Worm (Caenorhabditis elegans) whole organism, L2 larva: ENCODE results near the gene Y54G2A.12.

Experiments
- F13H6.1 ChIP-seq: sonication (generic microtip); optimal IDR thresholded peaks from 2 replicates; lab custom pipeline; 2016; ENCODE audit warnings: missing genetic modification characterization, missing compliant biosample characterization
- Y55F3AM.14 ChIP-seq: fragments of 200-800 bp; sonication (Bioruptor generic); optimal IDR thresholded peaks from 2 replicates; lab custom pipeline; 2018; ENCODE audit warnings: mild to moderate bottlenecking, missing genetic modification characterization, missing compliant biosample characterization
- ZK546.5 ChIP-seq: sonication (generic microtip); optimal IDR thresholded peaks from 2 replicates; lab custom pipeline; 2017; ENCODE audit warnings: missing biosample characterization, missing genetic modification characterization
- alr-1 ChIP-seq: fragments of 150-350 bp; optimal IDR thresholded peaks from 2 replicates; lab custom pipeline; 2014; ENCODE audit warnings: missing biosample characterization, missing genetic modification characterization
- aly-2 ChIP-seq: fragments of 150-350 bp; optimal IDR thresholded peaks from 2 replicates; lab custom pipeline; 2014; ENCODE audit warnings: missing biosample characterization, missing genetic modification characterization
- ceh-16 ChIP-seq: fragments of 150-350 bp; optimal IDR thresholded peaks from 2 replicates; lab custom pipeline; 2014; ENCODE audit warnings: missing biosample characterization, missing genetic modification characterization
- crh-2 ChIP-seq: sonication (generic microtip); optimal IDR thresholded peaks from 2 replicates; lab custom pipeline; 2017; ENCODE audit warnings: missing biosample characterization, missing genetic modification characterization
- dmd-4 ChIP-seq: sonication (generic microtip); optimal IDR thresholded peaks from 2 replicates; lab custom pipeline; 2017; ENCODE audit warnings: missing biosample characterization, missing genetic modification characterization
- egl-27 ChIP-seq: sonication (generic microtip); optimal IDR thresholded peaks from 3 replicates; lab custom pipeline; 2017; ENCODE audit warnings: missing biosample characterization, missing genetic modification reagents, missing genetic modification characterization
- elt-1 ChIP-seq: fragments of 150-350 bp; optimal IDR thresholded peaks from 2 replicates; lab custom pipeline; 2014; ENCODE audit warnings: missing biosample characterization, missing genetic modification characterization
- fos-1 ChIP-seq: fragments of 150-350 bp; optimal IDR thresholded peaks from 2 replicates; lab custom pipeline; 2014; ENCODE audit warnings: missing biosample characterization, missing genetic modification characterization
- gmeb-1 ChIP-seq: fragments of 150-350 bp; optimal IDR thresholded peaks from 2 replicates; lab custom pipeline; 2014; ENCODE audit warnings: missing biosample characterization, missing genetic modification characterization
- lin-39 ChIP-seq: fragments of 150-350 bp; optimal IDR thresholded peaks from 2 replicates; lab custom pipeline; 2014; ENCODE audit warnings: missing biosample characterization, missing genetic modification reagents, missing genetic modification characterization
- lsy-2 ChIP-seq, 2 experiments: fragments of 150-350 bp in 1 of 2; sonication (generic microtip) in 1 of 2; optimal IDR thresholded peaks; 2 replicates each; lab custom pipeline; 2014 to 2017; ENCODE audit warnings: missing biosample characterization in 2 of 2, missing genetic modification characterization in 2 of 2
- mab-5 ChIP-seq: fragments of 150-350 bp; optimal IDR thresholded peaks from 2 replicates; lab custom pipeline; 2014; ENCODE audit warnings: missing biosample characterization, missing genetic modification characterization
- nhr-11 ChIP-seq: fragments of 150-350 bp; optimal IDR thresholded peaks from 2 replicates; lab custom pipeline; 2014; ENCODE audit warnings: missing biosample characterization, missing genetic modification characterization
- nhr-12 ChIP-seq: fragments of 150-350 bp; optimal IDR thresholded peaks from 2 replicates; lab custom pipeline; 2014; ENCODE audit warnings: missing biosample characterization, missing genetic modification characterization
- nhr-129 ChIP-seq: fragments of 150-350 bp; optimal IDR thresholded peaks from 2 replicates; lab custom pipeline; 2014; ENCODE audit warnings: missing biosample characterization, missing genetic modification characterization
- nhr-21 ChIP-seq: fragments of 150-350 bp; optimal IDR thresholded peaks from 2 replicates; lab custom pipeline; 2014; ENCODE audit warnings: missing biosample characterization, missing genetic modification characterization
- nhr-25 ChIP-seq: fragments of 150-350 bp; sonication (generic microtip); optimal IDR thresholded peaks from 3 replicates; lab custom pipeline; 2014; ENCODE audit warnings: missing biosample characterization, missing genetic modification characterization
- nhr-77 ChIP-seq: fragments of 150-350 bp; optimal IDR thresholded peaks from 2 replicates; lab custom pipeline; 2014; ENCODE audit warnings: missing biosample characterization, missing genetic modification characterization
- skn-1 ChIP-seq: sonication (generic microtip); optimal IDR thresholded peaks from 2 replicates; lab custom pipeline; 2017; ENCODE audit warnings: missing biosample characterization, missing genetic modification characterization
- sma-3 ChIP-seq: sonication (generic microtip); optimal IDR thresholded peaks from 2 replicates; lab custom pipeline; 2016; ENCODE audit warnings: missing genetic modification reagents, missing genetic modification characterization, missing compliant biosample characterization
- sma-9 ChIP-seq, 2 experiments: fragments of 150-350 bp in 1 of 2; sonication (generic microtip) in 1 of 2; optimal IDR thresholded peaks; 2 replicates each; lab custom pipeline; 2014 to 2016; ENCODE audit warnings: missing genetic modification characterization in 2 of 2, mild to moderate bottlenecking in 1 of 2, missing biosample characterization in 1 of 2, missing compliant biosample characterization in 1 of 2, missing genetic modification reagents in 1 of 2, moderate library complexity in 1 of 2
- snpc-4 ChIP-seq: fragments of 150-350 bp; optimal IDR thresholded peaks from 2 replicates; lab custom pipeline; 2014; ENCODE audit warnings: missing biosample characterization, missing genetic modification characterization
- ztf-1 ChIP-seq: fragments of 200-800 bp; sonication (Bioruptor generic); conservative IDR thresholded peaks from 2 replicates; pipeline ENCODE4 v1.3.6; 2022; ENCODE audit warnings: missing genetic modification characterization, missing compliant biosample characterization
- ztf-11 ChIP-seq: sonication (generic microtip); optimal IDR thresholded peaks from 2 replicates; lab custom pipeline; 2017; ENCODE audit warnings: missing biosample characterization, missing genetic modification characterization

Y54G2A.12 gene

ce11 chrIV:2759163-2759562, 23.5 kb downstream of the Y54G2A.12 start, which contains the start of gene Y54G2A.38:
Gene Y54G2A.38, plus strand, starts transcription at chrIV:2759463.
- TF ChIP-seq nhr-12 (tag; lab: Kevin White, UChicago) (no peak), sma-9 (GFP tag; optimal IDR thresholded peaks at IDR 0.05; lab: Kevin White, UChicago) (no peak), sma-9 (tag; optimal IDR thresholded peaks at IDR 0.05; lab: Kevin White, UChicago) (no peak)

ce11 chrIV:2758079-2758478, 24.6 kb downstream of the Y54G2A.12 start:
- TF ChIP-seq nhr-21 (no peak), snpc-4 (tag; lab: Kevin White, UChicago) (no peak), ceh-16 (tag; lab: Kevin White, UChicago) (no peak), ZK546.5 (tag; lab: Kevin White, UChicago) (no peak), sma-9 (GFP tag; optimal IDR thresholded peaks at IDR 0.05; lab: Kevin White, UChicago) (no peak), sma-9 (tag; optimal IDR thresholded peaks at IDR 0.05; lab: Kevin White, UChicago) (no peak)
- TF ChIP-seq, all 48 proteins: peak for 0

- no peak for TF ChIP-seq ztf-1 (GFP tag; lab: Robert Waterston, UW)
- TF ChIP-seq fos-1, result no peak
- no peak for TF ChIP-seq skn-1 (tag; lab: Kevin White, UChicago)
- no peak for TF ChIP-seq ceh-16 (tag; lab: Kevin White, UChicago)
- TF ChIP-seq sma-9 (GFP tag; optimal IDR thresholded peaks at IDR 0.05; lab: Kevin White, UChicago), result no peak
- TF ChIP-seq sma-9 (tag; optimal IDR thresholded peaks at IDR 0.05; lab: Kevin White, UChicago), result no peak
- no peak for TF ChIP-seq ztf-11 (tag; lab: Kevin White, UChicago)
- no peak for TF ChIP-seq nhr-21
- no peak for TF ChIP-seq nhr-25 (tag; lab: Kevin White, UChicago)
- TF ChIP-seq lsy-2 (tag; optimal IDR thresholded peaks at IDR 0.05; lab: Kevin White, UChicago), result no peak
Observed at ce11 chrIV:2753541-2753940, 29.1 kb downstream of the Y54G2A.12 start.

- no peak for TF ChIP-seq aly-2
- no peak for TF ChIP-seq ceh-16 (tag; lab: Kevin White, UChicago)
- no peak for TF ChIP-seq F13H6.1 (tag; lab: Kevin White, UChicago)
- no peak for TF ChIP-seq lin-39 (tag; lab: Kevin White, UChicago)
Observed at ce11 chrIV:2751568-2751967, 31.1 kb downstream of the Y54G2A.12 start, which contains the start of gene Y54G2A.41. Gene Y54G2A.41, plus strand, starts transcription at chrIV:2751868.

ce11 chrIV:2750607-2751006, 32.0 kb downstream of the Y54G2A.12 start:
- TF ChIP-seq nhr-21, result no peak
- TF ChIP-seq dmd-4 (tag; lab: Kevin White, UChicago), result no peak
- no peak for TF ChIP-seq elt-1
- TF ChIP-seq Y55F3AM.14 (GFP tag; lab: Kevin White, UChicago), result no peak
- no peak for TF ChIP-seq nhr-11 (tag; lab: Kevin White, UChicago)
- no peak for TF ChIP-seq lin-39 (tag; lab: Kevin White, UChicago)
- no peak for TF ChIP-seq alr-1
- no peak for TF ChIP-seq egl-27 (tag; lab: Kevin White, UChicago)
- no peak for TF ChIP-seq crh-2

ce11 chrIV:2748863-2749451, 33.7 kb downstream of the Y54G2A.12 start:
- TF ChIP-seq fos-1 (peak; percentile 53), gmeb-1 (tag; lab: Kevin White, UChicago) (no peak)

ce11 chrIV:2747385-2748007, 35.1 kb downstream of the Y54G2A.12 start:
- TF ChIP-seq crh-2 (no peak), sma-9 (GFP tag; optimal IDR thresholded peaks at IDR 0.05; lab: Kevin White, UChicago) (peak; percentile 16), sma-9 (tag; optimal IDR thresholded peaks at IDR 0.05; lab: Kevin White, UChicago) (no peak), fos-1 (no peak)

- TF ChIP-seq sma-3 (GFP tag; lab: Kevin White, UChicago) (no peak), nhr-77 (no peak), mab-5 (no peak), nhr-129 (tag; lab: Kevin White, UChicago) (no peak), nhr-21 (no peak)
- TF ChIP-seq, all 48 proteins: peak for 0
Observed at ce11 chrIV:2742470-2743044, 40.1 kb downstream of the Y54G2A.12 start, which contains the start of gene nhr-277. Gene nhr-277, plus strand, starts transcription at chrIV:2742994.
